Worm (Caenorhabditis elegans): Measurements from ENCODE around the gene Y43B11AL.1.

Y43B11AL.1 gene

DNA sequence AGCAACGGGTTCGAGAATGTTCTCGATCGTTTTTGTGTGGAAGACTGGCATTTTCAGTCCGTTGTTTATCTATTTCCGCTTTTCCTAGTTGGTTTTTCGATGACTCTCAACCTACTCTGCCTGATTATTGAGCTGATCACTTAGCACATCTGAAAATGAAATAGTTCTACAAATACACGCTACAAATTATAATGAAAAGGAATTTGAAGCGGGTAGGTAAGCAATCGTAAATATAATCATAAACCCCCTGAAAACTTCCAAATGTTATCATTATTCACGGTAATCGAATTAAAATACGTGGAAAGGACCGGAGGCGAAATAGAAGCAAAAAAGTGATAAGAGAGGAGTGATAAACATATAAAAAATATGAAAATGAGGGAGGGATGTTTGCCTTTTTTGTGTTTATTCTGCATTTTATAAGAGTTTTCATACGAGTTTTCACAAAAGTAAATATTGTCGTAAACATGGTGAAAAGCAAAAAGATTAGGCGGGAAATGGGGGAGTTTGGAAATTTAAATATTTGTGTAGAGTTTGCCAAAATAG lies 29.2 kb downstream of the Y43B11AL.1 start, which contains the start of gene deb-1:
Gene deb-1 (minus strand): TSS at position 51 of the 543 bp plus-strand sequence.
- TF ChIP-seq efl-1 (optimal IDR thresholded peaks at IDR 0.05) (no peak), efl-1 (GFP tag; optimal IDR thresholded peaks at IDR 0.05 in 1 of 2) (peak in 1 of 2 experiments; percentile 42), elt-2 (tag; optimal IDR thresholded peaks at IDR 0.05) (peak; percentile 43), nhr-76 (tag; optimal IDR thresholded peaks at IDR 0.05) (no peak), ceh-82 (tag; optimal IDR thresholded peaks at IDR 0.05) (no peak), jun-1 (tag; optimal IDR thresholded peaks at IDR 0.05) (no peak)

DNA sequence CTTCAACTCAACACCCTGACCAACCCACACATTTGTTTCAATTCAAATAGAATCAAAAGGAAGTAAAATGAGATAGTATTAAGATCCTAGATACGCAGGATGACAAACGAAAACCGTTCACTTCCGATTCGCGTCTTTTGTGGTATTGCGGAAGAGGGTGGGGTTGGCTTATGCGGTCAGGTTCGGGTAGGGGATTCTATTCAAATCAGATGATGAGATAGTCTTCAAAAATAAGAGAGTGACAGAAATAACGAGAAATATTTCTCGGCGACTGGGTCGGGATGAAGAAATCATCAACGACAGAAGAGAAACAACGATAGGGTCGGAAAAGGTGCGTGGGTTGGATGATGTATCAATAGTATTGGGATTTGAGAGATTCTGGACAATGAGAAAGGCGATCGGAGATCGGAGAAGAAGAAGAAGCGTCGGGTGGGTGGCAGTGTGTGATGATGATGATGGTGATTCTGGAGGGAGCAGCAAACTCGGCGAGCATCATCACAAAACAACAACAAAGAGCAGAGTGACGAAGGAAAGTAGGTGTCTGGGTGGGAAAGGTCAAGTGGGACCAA lies 30.4 kb downstream of the Y43B11AL.1 start:
- TF ChIP-seq lin-13 (GFP tag; optimal IDR thresholded peaks at IDR 0.05) (peak; percentile 5), snu-23 (GFP tag; optimal IDR thresholded peaks at IDR 0.05) (peak; percentile 10), nhr-85 (tag) (peak; percentile 60), C16A3.4 (tag; optimal IDR thresholded peaks at IDR 0.05) (no peak), sptf-1 (tag; optimal IDR thresholded peaks at IDR 0.05) (no peak), rnt-1 (tag; optimal IDR thresholded peaks at IDR 0.05) (peak; percentile 62), pqm-1 (tag; optimal IDR thresholded peaks at IDR 0.05) (no peak), isw-1 (GFP tag; IDR thresholded peaks at IDR 0.05) (no peak), hlh-17 (GFP tag; optimal IDR thresholded peaks at IDR 0.05; ENCODE audit: borderline replicate concordance) (no peak), nhr-71 (tag; optimal IDR thresholded peaks at IDR 0.05) (peak; percentile 29), unc-130 (tag; optimal IDR thresholded peaks at IDR 0.05) (peak; percentile 17), efl-3 (GFP tag; optimal IDR thresholded peaks at IDR 0.05) (no peak), dpl-1 (GFP tag; optimal IDR thresholded peaks at IDR 0.05) (no peak), mep-1 (tag; optimal IDR thresholded peaks at IDR 0.05) (peak; percentile 72), xbp-1 (tag; optimal IDR thresholded peaks at IDR 0.05) (no peak), egl-13 (tag; optimal IDR thresholded peaks at IDR 0.05) (no peak), irx-1 (tag; optimal IDR thresholded peaks at IDR 0.05) (no peak), mab-9 (GFP tag; IDR thresholded peaks at IDR 0.05) (no peak), ces-1 (GFP tag; optimal IDR thresholded peaks at IDR 0.05) (no peak), lin-15B (tag; optimal IDR thresholded peaks at IDR 0.05) (no peak), lin-39 (tag; optimal IDR thresholded peaks at IDR 0.05) (no peak), nhr-19 (GFP tag; conservative IDR thresholded peaks at IDR 0.05) (peak; percentile 6; the same call in 1 of the 2 replicates), nhr-84 (tag; optimal IDR thresholded peaks at IDR 0.05) (no peak), aly-2 (tag; optimal IDR thresholded peaks at IDR 0.05) (no peak), nhr-77 (tag; optimal IDR thresholded peaks at IDR 0.05) (no peak), elt-2 (tag; optimal IDR thresholded peaks at IDR 0.05) (no peak), dsc-1 (tag; optimal IDR thresholded peaks at IDR 0.05) (peak; percentile 33), lin-14 (GFP tag; optimal IDR thresholded peaks at IDR 0.05) (peak; percentile 83), ztf-11 (tag; optimal IDR thresholded peaks at IDR 0.05) (no peak), zag-1 (tag; optimal IDR thresholded peaks at IDR 0.05) (no peak), mef-2 (tag; optimal IDR thresholded peaks at IDR 0.05) (no peak), blmp-1 (tag; optimal IDR thresholded peaks at IDR 0.05) (peak; percentile 85), lsy-2 (tag; optimal IDR thresholded peaks at IDR 0.05) (peak in 1 of 2 experiments; percentile 25), lir-3 (tag; optimal IDR thresholded peaks at IDR 0.05; ENCODE audit: poor library complexity) (no peak), unc-86 (tag; optimal IDR thresholded peaks at IDR 0.05) (no peak), zip-4 (GFP tag; optimal IDR thresholded peaks at IDR 0.05) (no peak)

DNA sequence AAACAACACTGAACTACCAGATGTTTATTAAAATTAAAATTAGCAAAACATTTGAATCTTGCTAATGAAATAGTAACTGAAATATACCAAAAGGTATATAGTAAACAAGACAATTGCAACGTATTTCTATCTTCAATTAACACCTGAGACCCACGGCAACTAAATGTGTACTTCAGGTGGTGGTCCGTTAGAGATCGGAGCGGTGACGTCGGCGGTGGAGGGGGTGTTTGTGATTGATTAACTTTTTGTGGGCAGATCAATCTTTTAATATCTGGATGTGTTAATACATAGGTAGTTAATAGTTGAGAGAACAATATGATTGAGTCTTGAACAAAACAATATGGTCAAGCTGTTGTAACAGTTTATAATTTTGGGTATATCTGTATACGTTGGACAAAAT lies 31.0 kb downstream of the Y43B11AL.1 start:
- TF ChIP-seq nhr-71 (tag; optimal IDR thresholded peaks at IDR 0.05) = peak; percentile 30
- TF ChIP-seq nhr-20 (tag; optimal IDR thresholded peaks at IDR 0.05) = no peak
- no peak for TF ChIP-seq snu-23 (GFP tag; optimal IDR thresholded peaks at IDR 0.05)
- TF ChIP-seq rnt-1 (tag; optimal IDR thresholded peaks at IDR 0.05) = peak; percentile 53
- 0 out of 2 replicates have a peak, but pooled peaks have one; percentile 10 for TF ChIP-seq nhr-19 (GFP tag; conservative IDR thresholded peaks at IDR 0.05)
- TF ChIP-seq lin-14 (GFP tag; optimal IDR thresholded peaks at IDR 0.05) = peak; percentile 43
- peak; percentile 17 for TF ChIP-seq lin-39 (tag; optimal IDR thresholded peaks at IDR 0.05)

Measured in whole organism, L1 larva.